Fruit fly (Drosophila melanogaster): Measurements from ENCODE around the gene pon.

- TF ChIP-seq psq (optimal IDR thresholded peaks at IDR 0.05) (no peak), Myc (optimal IDR thresholded peaks at IDR 0.05) (no peak), h (optimal IDR thresholded peaks at IDR 0.05) (no peak), insv (optimal IDR thresholded peaks at IDR 0.05) (no peak), ttk (optimal IDR thresholded peaks at IDR 0.05) (no peak)
Observed at dm6 chrX:4604107-4604506, 32.0 kb upstream of the pon start.
